Worm (Caenorhabditis elegans): ENCODE data around the gene rbm-25.

DNA sequence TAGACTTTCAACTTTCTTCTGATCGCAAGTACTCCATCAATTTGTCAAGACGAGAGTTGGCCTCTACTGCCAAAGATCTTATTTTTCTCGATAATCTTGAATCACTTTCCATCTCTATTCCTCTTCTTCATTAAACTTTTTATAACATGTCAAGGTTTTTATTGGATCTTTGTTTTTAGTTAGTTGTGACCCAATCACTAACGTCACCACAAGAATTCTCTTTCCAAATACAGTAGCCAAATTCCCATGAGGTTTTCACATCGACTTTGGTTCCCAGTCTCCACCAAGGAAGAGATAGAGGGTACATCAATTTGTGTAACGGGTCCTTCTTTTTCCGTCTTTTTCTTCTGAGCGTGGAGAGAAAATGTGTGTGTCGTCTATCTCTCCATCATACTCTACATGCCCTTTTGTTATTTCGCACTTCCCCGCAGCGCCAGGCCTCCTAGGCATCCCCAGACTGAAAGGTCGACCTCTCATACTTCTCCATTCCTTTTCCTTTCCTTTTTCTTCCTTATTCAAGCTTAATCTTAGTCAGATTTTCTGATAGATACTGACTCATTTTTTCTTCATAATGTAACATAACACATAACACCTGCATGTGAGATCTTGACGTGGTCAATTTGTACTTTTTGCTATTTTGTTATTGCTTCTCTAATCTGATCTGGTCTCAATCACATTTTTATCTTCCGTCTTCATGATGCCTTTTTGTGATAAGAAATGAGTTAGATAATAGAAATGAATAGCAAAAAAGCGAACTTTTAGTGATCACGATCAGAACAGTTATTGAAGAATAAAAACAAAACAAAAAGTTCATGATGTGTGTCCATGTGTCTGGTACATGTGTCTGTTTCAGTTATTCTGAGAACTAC, 41.2 kb downstream of the rbm-25 start:
- TF ChIP-seq gmeb-2 (tag; optimal IDR thresholded peaks at IDR 0.05) (no peak), tbx-2 (tag; optimal IDR thresholded peaks at IDR 0.05) (no peak), pag-3 (tag; optimal IDR thresholded peaks at IDR 0.05; ENCODE audit: borderline replicate concordance) (no peak), C38D4.7 (GFP tag; optimal IDR thresholded peaks at IDR 0.05) (no peak), pqm-1 (tag; optimal IDR thresholded peaks at IDR 0.05) (no peak), ceh-9 (tag; optimal IDR thresholded peaks at IDR 0.05) (no peak), pax-1 (tag; optimal IDR thresholded peaks at IDR 0.05) (no peak), K02D7.2 (tag; optimal IDR thresholded peaks at IDR 0.05) (no peak), pha-4 (tag; optimal IDR thresholded peaks at IDR 0.05) (no peak), unc-86 (tag; optimal IDR thresholded peaks at IDR 0.05) (no peak), K09A11.1 (tag; optimal IDR thresholded peaks at IDR 0.05; ENCODE audit: insufficient read depth) (no peak), ceh-22 (tag; optimal IDR thresholded peaks at IDR 0.05) (no peak)

All from whole organism, late embryonic.